Fruit fly (Drosophila melanogaster): ENCODE results near the gene CG10646.
A peak's percentile ranks its signal among the peaks of the same experiment; 100 is the strongest.

CG10646 gene

dm6 chr3L:12533392-12534070 is 29.8 kb upstream of the CG10646 start, which contains the start of the genes Tsf2 and CG34242 (continued):
- TF ChIP-seq zen (tag; optimal IDR thresholded peaks at IDR 0.05) (peak; percentile 86), CG6175 (GFP tag; IDR thresholded peaks at IDR 0.05) (peak; percentile 84; the same call in 2 of the 3 replicates), ranshi (GFP tag; IDR thresholded peaks at IDR 0.05) (peak; percentile 95), CG8089 (GFP tag; optimal IDR thresholded peaks at IDR 0.05) (no peak), CG10565 (GFP tag; optimal IDR thresholded peaks at IDR 0.05) (no peak), Vsx1 (GFP tag; optimal IDR thresholded peaks at IDR 0.05) (no peak), HmgZ (tag; optimal IDR thresholded peaks at IDR 0.05) (peak; percentile 11), CG12942 (GFP tag; optimal IDR thresholded peaks at IDR 0.05) (no peak), ase (GFP tag; IDR thresholded peaks at IDR 0.05) (peak; percentile 94), cwo (GFP tag; optimal IDR thresholded peaks at IDR 0.05) (peak; percentile 64), CG32532 (GFP tag; IDR thresholded peaks at IDR 0.05) (peak; percentile 93), CG1647 (GFP tag; optimal IDR thresholded peaks at IDR 0.05) (peak; percentile 22), CG17612 (GFP tag; IDR thresholded peaks at IDR 0.05) (peak; percentile 55), stwl (tag; optimal IDR thresholded peaks at IDR 0.05) (peak; percentile 58), pita (GFP tag; optimal IDR thresholded peaks at IDR 0.05) (no peak), H2.0 (GFP tag; IDR thresholded peaks at IDR 0.05) (no peak), cad (GFP tag; optimal IDR thresholded peaks at IDR 0.05) (no peak), CG11456 (GFP tag; IDR thresholded peaks at IDR 0.05) (peak; percentile 94), CG14667 (GFP tag; IDR thresholded peaks at IDR 0.05) (peak; percentile 97), CG12104 (GFP tag; optimal IDR thresholded peaks at IDR 0.05) (peak; percentile 45), tio (GFP tag; optimal IDR thresholded peaks at IDR 0.05) (no peak), Dip2 (GFP tag; IDR thresholded peaks at IDR 0.05) (no peak), ttk (GFP tag; IDR thresholded peaks at IDR 0.05) (peak; percentile 96), Kr (GFP tag; optimal IDR thresholded peaks at IDR 0.05) (no peak), CG7271 (tag; optimal IDR thresholded peaks at IDR 0.05) (peak; percentile 76), CG8359 (GFP tag; optimal IDR thresholded peaks at IDR 0.05; ENCODE audit: borderline replicate concordance) (peak; percentile 45), zfh1 (GFP tag; IDR thresholded peaks at IDR 0.05) (peak; percentile 93), Hmx (GFP tag; optimal IDR thresholded peaks at IDR 0.05) (no peak), CG7372 (GFP tag; IDR thresholded peaks at IDR 0.05) (peak; percentile 61; the same call in 1 of the 2 replicates), Drgx (GFP tag; IDR thresholded peaks at IDR 0.05) (peak; percentile 95), CG3281 (GFP tag; optimal IDR thresholded peaks at IDR 0.05) (peak; percentile 71), bcd (GFP tag; optimal IDR thresholded peaks at IDR 0.05) (peak; percentile 80), ash1 (GFP tag; optimal IDR thresholded peaks at IDR 0.05) (no peak), sens-2 (GFP tag; IDR thresholded peaks at IDR 0.05) (peak; percentile 78; the same call in 1 of the 2 replicates), odd (GFP tag; optimal IDR thresholded peaks at IDR 0.05) (no peak), CG13775 (GFP tag; optimal IDR thresholded peaks at IDR 0.05) (peak; percentile 32), CG31388 (GFP tag; optimal IDR thresholded peaks at IDR 0.05) (peak; percentile 81), Hsf (GFP tag; optimal IDR thresholded peaks at IDR 0.05) (no peak), Fer3 (tag; optimal IDR thresholded peaks at IDR 0.05) (peak; percentile 90), Dek (tag; optimal IDR thresholded peaks at IDR 0.05) (peak; percentile 73), dmrt99B (tag; optimal IDR thresholded peaks at IDR 0.05) (peak; percentile 81), Bgb (GFP tag; IDR thresholded peaks at IDR 0.05; ENCODE audit: partially characterized antibody) (no peak), lab (GFP tag; optimal IDR thresholded peaks at IDR 0.05) (peak; percentile 86), bbx (GFP tag; IDR thresholded peaks at IDR 0.05; ENCODE audit: partially characterized antibody) (no peak), dimm (GFP tag; IDR thresholded peaks at IDR 0.05) (peak; percentile 87), CG4404 (GFP tag; IDR thresholded peaks at IDR 0.05) (peak; percentile 78), sob (GFP tag; IDR thresholded peaks at IDR 0.05) (peak; percentile 94), twi (tag; optimal IDR thresholded peaks at IDR 0.05) (peak; percentile 25), Trl (optimal IDR thresholded peaks at IDR 0.05) (no peak), Trl (GFP tag; optimal IDR thresholded peaks at IDR 0.05) (no peak), crc (GFP tag; optimal IDR thresholded peaks at IDR 0.05) (no peak)
